Fruit fly (Drosophila melanogaster): ENCODE measurements around the gene CG12541.

The CG12541 gene

dm6 chrX:7095292-7095911 is 29.6 kb upstream of the CG12541 start (continued):
- TF ChIP-seq Jarid2 (GFP tag; optimal IDR thresholded peaks at IDR 0.05) (no peak), CG12391 (tag; optimal IDR thresholded peaks at IDR 0.05) (peak; percentile 76), fu2 (GFP tag; optimal IDR thresholded peaks at IDR 0.05) (peak; percentile 33), ac (GFP tag; optimal IDR thresholded peaks at IDR 0.05) (no peak), ato (GFP tag; IDR thresholded peaks at IDR 0.05; ENCODE audit: partially characterized antibody) (no peak), CG9727 (GFP tag; optimal IDR thresholded peaks at IDR 0.05) (peak; percentile 44), CG11398 (GFP tag; optimal IDR thresholded peaks at IDR 0.05) (peak; percentile 47), sens-2 (GFP tag; IDR thresholded peaks at IDR 0.05) (peak; percentile 66; the same call in 1 of the 2 replicates), CG2889 (GFP tag; IDR thresholded peaks at IDR 0.05) (peak; percentile 54; the same call in 2 of the 3 replicates), Doc3 (GFP tag; IDR thresholded peaks at IDR 0.05; ENCODE audit: partially characterized antibody) (no peak), eve (GFP tag; optimal IDR thresholded peaks at IDR 0.05) (peak in 1 of 2 experiments; percentile 92), zfh1 (GFP tag; IDR thresholded peaks at IDR 0.05) (peak; percentile 80), maf-S (GFP tag; optimal IDR thresholded peaks at IDR 0.05) (peak; percentile 51), emc (GFP tag; optimal IDR thresholded peaks at IDR 0.05) (peak; percentile 57), Asciz (GFP tag; optimal IDR thresholded peaks at IDR 0.05) (peak; percentile 76), HmgZ (tag; optimal IDR thresholded peaks at IDR 0.05) (peak; percentile 76), Mad (GFP tag; optimal IDR thresholded peaks at IDR 0.05) (peak; percentile 50), Fer3 (tag; optimal IDR thresholded peaks at IDR 0.05) (peak; percentile 77), mirr (GFP tag; optimal IDR thresholded peaks at IDR 0.05) (peak; percentile 43), CG3847 (GFP tag; IDR thresholded peaks at IDR 0.05) (peak; percentile 67), Trl (optimal IDR thresholded peaks at IDR 0.05) (no peak), Trl (GFP tag; optimal IDR thresholded peaks at IDR 0.05) (peak; percentile 73), CG7963 (GFP tag; IDR thresholded peaks at IDR 0.05; ENCODE audit: partially characterized antibody) (no peak), usp (GFP tag; optimal IDR thresholded peaks at IDR 0.05) (no peak), Ssrp (tag; optimal IDR thresholded peaks at IDR 0.05) (peak; percentile 71), wor (GFP tag; IDR thresholded peaks at IDR 0.05) (peak; percentile 67), kah (GFP tag; optimal IDR thresholded peaks at IDR 0.05) (peak; percentile 70), bab2 (GFP tag; optimal IDR thresholded peaks at IDR 0.05) (peak; percentile 70), kni (GFP tag; optimal IDR thresholded peaks at IDR 0.05) (peak; percentile 44), Meics (GFP tag; optimal IDR thresholded peaks at IDR 0.05) (peak; percentile 73), CG16863 (GFP tag; optimal IDR thresholded peaks at IDR 0.05) (peak; percentile 64), CoRest (tag; optimal IDR thresholded peaks at IDR 0.05) (peak; percentile 84), Dad (GFP tag; optimal IDR thresholded peaks at IDR 0.05) (peak; percentile 46), CG4328 (GFP tag; optimal IDR thresholded peaks at IDR 0.05) (peak; percentile 50), Gug (GFP tag; IDR thresholded peaks at IDR 0.05) (peak; percentile 70), gce (GFP tag; IDR thresholded peaks at IDR 0.05) (peak; percentile 70; the same call in 1 of the 3 replicates), CG15269 (tag; optimal IDR thresholded peaks at IDR 0.05) (peak; percentile 91), CG14860 (GFP tag; IDR thresholded peaks at IDR 0.05; ENCODE audit: partially characterized antibody) (no peak), odd (GFP tag; optimal IDR thresholded peaks at IDR 0.05) (peak; percentile 67), danr (GFP tag; IDR thresholded peaks at IDR 0.05) (0 out of 2 replicates have a peak, but pooled peaks have one; percentile 37), CG18619 (GFP tag; optimal IDR thresholded peaks at IDR 0.05) (peak; percentile 54), fru (optimal IDR thresholded peaks at IDR 0.05) (no peak), Ptx1 (GFP tag; IDR thresholded peaks at IDR 0.05) (peak; percentile 88), CG8089 (GFP tag; optimal IDR thresholded peaks at IDR 0.05) (peak; percentile 54), CG7987 (GFP tag; optimal IDR thresholded peaks at IDR 0.05) (no peak), CG13287 (GFP tag; IDR thresholded peaks at IDR 0.05; ENCODE audit: partially characterized antibody) (no peak), HHEX (GFP tag; optimal IDR thresholded peaks at IDR 0.05) (peak; percentile 77), Poxn (GFP tag; IDR thresholded peaks at IDR 0.05) (no peak), CG43689 (GFP tag; IDR thresholded peaks at IDR 0.05) (peak; percentile 41; the same call in 1 of the 2 replicates), Drgx (GFP tag; IDR thresholded peaks at IDR 0.05) (peak; percentile 82)

Measured in whole organism, embryonic.